Worm (Caenorhabditis elegans) whole organism, young adult: Measurements from ENCODE around the gene nemt-1.
A peak's percentile ranks its signal among the peaks of the same experiment; 100 is the strongest.

Experiments
- B0019.2 ChIP-seq: fragments of 200-800 bp; sonication (Bioruptor generic); conservative IDR thresholded peaks from 2 replicates; pipeline ENCODE4 v1.3.6; 2022; ENCODE audit warnings: missing genetic modification reagents, missing genetic modification characterization, missing compliant biosample characterization
- B0261.1 ChIP-seq: sonication (generic microtip); optimal IDR thresholded peaks from 2 replicates; lab custom pipeline; 2016; ENCODE audit warnings: mild to moderate bottlenecking, missing genetic modification characterization, moderate library complexity, missing compliant biosample characterization
- C17E4.6 ChIP-seq: fragments of 200-800 bp; sonication (Bioruptor generic); IDR thresholded peaks from 2 replicates; pipeline ENCODE4 v1.3.6; 2022; ENCODE audit warnings: missing genetic modification reagents, missing genetic modification characterization, missing compliant biosample characterization
- F10E7.11 ChIP-seq: sonication (generic microtip); optimal IDR thresholded peaks from 2 replicates; lab custom pipeline; 2017; ENCODE audit warnings: mild to moderate bottlenecking, missing genetic modification characterization, moderate library complexity, missing compliant biosample characterization
- F22D6.2 ChIP-seq: sonication (generic microtip); optimal IDR thresholded peaks from 2 replicates; lab custom pipeline; 2016; ENCODE audit warnings: mild to moderate bottlenecking, missing genetic modification characterization, missing compliant biosample characterization
- F23B12.7 ChIP-seq: sonication (generic microtip); optimal IDR thresholded peaks from 2 replicates; lab custom pipeline; 2017; ENCODE audit warnings: missing genetic modification characterization, mild to moderate bottlenecking, missing compliant biosample characterization, antibody characterized with exemption, moderate library complexity; ENCODE audit not compliant: insufficient read depth
- F33H1.4 ChIP-seq: fragments of 200-800 bp; sonication (Bioruptor generic); IDR thresholded peaks from 2 replicates; pipeline ENCODE4 v1.3.6; 2022; ENCODE audit warnings: missing genetic modification reagents, missing genetic modification characterization, missing compliant biosample characterization
- F57A8.1 ChIP-seq: fragments of 200-800 bp; sonication (Bioruptor generic); optimal IDR thresholded peaks from 2 replicates; lab custom pipeline; 2018; ENCODE audit warnings: mild to moderate bottlenecking, missing genetic modification characterization, moderate library complexity, missing compliant biosample characterization
- F57C9.4 ChIP-seq: sonication (generic microtip); optimal IDR thresholded peaks from 2 replicates; lab custom pipeline; 2017; ENCODE audit warnings: mild to moderate bottlenecking, missing genetic modification characterization, missing compliant biosample characterization
- Y53F4B.3 ChIP-seq: fragments of 200-800 bp; sonication (Bioruptor generic); IDR thresholded peaks from 2 replicates; pipeline ENCODE4 v1.3.6; 2022; ENCODE audit warnings: missing genetic modification reagents, missing genetic modification characterization, missing compliant biosample characterization
- Y79H2A.3 ChIP-seq: fragments of 200-800 bp; sonication (Bioruptor generic); conservative IDR thresholded peaks from 2 replicates; pipeline ENCODE4 v1.3.6; 2022; ENCODE audit warnings: missing genetic modification reagents, missing genetic modification characterization, missing compliant biosample characterization
- Y95B8A.8 ChIP-seq: fragments of 200-800 bp; sonication (Bioruptor generic); IDR thresholded peaks from 2 replicates; pipeline ENCODE4 v1.3.6; 2022; ENCODE audit warnings: missing genetic modification reagents, missing genetic modification characterization, missing compliant biosample characterization
- ZK185.1 ChIP-seq: sonication (generic microtip); optimal IDR thresholded peaks from 2 replicates; lab custom pipeline; 2016; ENCODE audit warnings: mild to moderate bottlenecking, missing genetic modification characterization, missing compliant biosample characterization; ENCODE audit not compliant: poor library complexity, severe bottlenecking
- aptf-3 ChIP-seq: fragments of 200-800 bp; sonication (Bioruptor generic); IDR thresholded peaks from 2 replicates; pipeline ENCODE4 v1.3.6; 2022; ENCODE audit warnings: missing genetic modification characterization, missing compliant biosample characterization
- atf-7 ChIP-seq: sonication (generic microtip); optimal IDR thresholded peaks from 2 replicates; lab custom pipeline; 2017; ENCODE audit warnings: mild to moderate bottlenecking, missing genetic modification characterization, missing compliant biosample characterization
- attf-3 ChIP-seq: fragments of 200-800 bp; sonication (Bioruptor generic); conservative IDR thresholded peaks from 2 replicates; pipeline ENCODE4 v1.3.6; 2022; ENCODE audit warnings: missing genetic modification reagents, missing genetic modification characterization, missing compliant biosample characterization
- attf-6 ChIP-seq: fragments of 200-800 bp; sonication (Bioruptor generic); IDR thresholded peaks from 2 replicates; pipeline ENCODE4 v1.3.6; 2022; ENCODE audit warnings: missing genetic modification reagents, missing genetic modification characterization, missing compliant biosample characterization
- bed-2 ChIP-seq: fragments of 200-800 bp; sonication (Bioruptor generic); IDR thresholded peaks from 2 replicates; pipeline ENCODE4 v1.3.6; 2022; ENCODE audit warnings: missing genetic modification reagents, missing genetic modification characterization, missing compliant biosample characterization
- ccch-3 ChIP-seq: fragments of 200-800 bp; sonication (Bioruptor generic); optimal IDR thresholded peaks from 2 replicates; lab custom pipeline; 2018; ENCODE audit warnings: mild to moderate bottlenecking, missing genetic modification characterization, missing compliant biosample characterization
- ceh-100 ChIP-seq: fragments of 200-800 bp; sonication (Bioruptor generic); IDR thresholded peaks from 2 replicates; pipeline ENCODE4 v1.3.6; 2022; ENCODE audit warnings: missing genetic modification reagents, missing genetic modification characterization, missing compliant biosample characterization
- ceh-79 ChIP-seq: sonication (generic microtip); optimal IDR thresholded peaks from 2 replicates; lab custom pipeline; 2017; ENCODE audit warnings: mild to moderate bottlenecking, missing genetic modification characterization, missing compliant biosample characterization
- die-1 ChIP-seq: sonication (generic microtip); optimal IDR thresholded peaks from 2 replicates; lab custom pipeline; 2016; ENCODE audit warnings: missing genotype, mild to moderate bottlenecking, missing genetic modification characterization, missing compliant biosample characterization
- dpff-1 ChIP-seq: sonication (generic microtip); optimal IDR thresholded peaks from 2 replicates; lab custom pipeline; 2017; ENCODE audit warnings: mild to moderate bottlenecking, missing genetic modification characterization, missing compliant biosample characterization
- dpl-1 ChIP-seq: fragments of 150-350 bp; optimal IDR thresholded peaks from 2 replicates; lab custom pipeline; 2014; ENCODE audit warnings: missing biosample characterization, missing genetic modification reagents, missing genetic modification characterization
- egrh-3 ChIP-seq: fragments of 200-800 bp; sonication (Bioruptor generic); IDR thresholded peaks from 2 replicates; pipeline ENCODE4 v1.3.6; 2022; ENCODE audit warnings: missing genetic modification reagents, missing genetic modification characterization, missing compliant biosample characterization
- hmg-1.2 ChIP-seq: fragments of 200-800 bp; sonication (Bioruptor generic); IDR thresholded peaks from 2 replicates; pipeline ENCODE4 v1.3.6; 2022; ENCODE audit warnings: missing genetic modification reagents, missing genetic modification characterization, missing compliant biosample characterization
- hrde-1 ChIP-seq: sonication (generic microtip); optimal IDR thresholded peaks from 2 replicates; lab custom pipeline; 2016; ENCODE audit warnings: missing genetic modification characterization, mild to moderate bottlenecking, missing compliant biosample characterization, moderate library complexity, missing genotype, missing genetic modification reagents, borderline replicate concordance
- lag-1 ChIP-seq: fragments of 200-800 bp; sonication (Bioruptor generic); IDR thresholded peaks from 2 replicates; pipeline ENCODE4 v1.3.6; 2022; ENCODE audit warnings: missing genetic modification reagents, missing genetic modification characterization, missing compliant biosample characterization
- let-607 ChIP-seq, 2 experiments: fragments of 200-800 bp in 1 of 2; sonication (Bioruptor generic) in 1 of 2; sonication (generic microtip) in 1 of 2; optimal IDR thresholded peaks; 2 replicates each; lab custom pipeline; 2016 to 2018; ENCODE audit warnings: mild to moderate bottlenecking in 2 of 2, missing compliant biosample characterization in 2 of 2, missing genetic modification characterization in 2 of 2, moderate library complexity in 2 of 2, missing genotype in 1 of 2
- lin-54 ChIP-seq: fragments of 200-800 bp; sonication (Bioruptor generic); optimal IDR thresholded peaks from 2 replicates; lab custom pipeline; 2018; ENCODE audit warnings: mild to moderate bottlenecking, missing genetic modification characterization, missing compliant biosample characterization
- lsy-27 ChIP-seq: sonication (generic microtip); optimal IDR thresholded peaks from 2 replicates; lab custom pipeline; 2017; ENCODE audit warnings: missing genetic modification characterization, mild to moderate bottlenecking, missing compliant biosample characterization, antibody characterized with exemption, missing genotype, borderline replicate concordance; ENCODE audit not compliant: insufficient read depth
- madf-3 ChIP-seq: fragments of 200-800 bp; sonication (Bioruptor generic); IDR thresholded peaks from 2 replicates; pipeline ENCODE4 v1.3.6; 2022; ENCODE audit warnings: missing genetic modification reagents, missing genetic modification characterization, missing compliant biosample characterization
- mes-4 ChIP-seq: sonication (generic microtip); optimal IDR thresholded peaks from 2 replicates; lab custom pipeline; 2016; ENCODE audit warnings: missing genotype, missing genetic modification characterization, missing compliant biosample characterization
- nfya-1 ChIP-seq: sonication (generic microtip); optimal IDR thresholded peaks from 2 replicates; lab custom pipeline; 2017; ENCODE audit warnings: antibody characterized with exemption, missing compliant biosample characterization, missing genetic modification characterization, borderline replicate concordance; ENCODE audit not compliant: insufficient read depth
- pbrm-1 ChIP-seq: fragments of 200-800 bp; sonication (Bioruptor generic); IDR thresholded peaks from 2 replicates; pipeline ENCODE4 v1.3.6; 2022; ENCODE audit warnings: missing genetic modification reagents, missing genetic modification characterization, missing compliant biosample characterization
- repo-1 ChIP-seq: sonication (generic microtip); optimal IDR thresholded peaks from 2 replicates; lab custom pipeline; 2017; ENCODE audit warnings: mild to moderate bottlenecking, missing genetic modification characterization, missing compliant biosample characterization
- rpc-1 ChIP-seq, 2 experiments: fragments of 150-350 bp in 1 of 2; sonication (generic microtip) in 1 of 2; optimal IDR thresholded peaks; 2 replicates each; lab custom pipeline; 2014 to 2018; ENCODE audit warnings: missing biosample characterization in 1 of 2, missing genetic modification characterization in 1 of 2, missing genetic modification reagents in 1 of 2, missing genotype in 1 of 2
- sdz-38 ChIP-seq: sonication (generic microtip); optimal IDR thresholded peaks from 2 replicates; lab custom pipeline; 2016; ENCODE audit warnings: missing genotype, missing genetic modification characterization, missing compliant biosample characterization
- sea-2 ChIP-seq: fragments of 200-800 bp; sonication (Bioruptor generic); IDR thresholded peaks from 2 replicates; pipeline ENCODE4 v1.3.6; 2022; ENCODE audit warnings: missing genetic modification characterization, missing compliant biosample characterization
- snpc-3.4 ChIP-seq: sonication (generic microtip); optimal IDR thresholded peaks from 2 replicates; lab custom pipeline; 2017; ENCODE audit warnings: missing genetic modification characterization, mild to moderate bottlenecking, missing compliant biosample characterization, antibody characterized with exemption, moderate library complexity, missing genotype, missing genetic modification reagents
- sptf-2 ChIP-seq: fragments of 200-800 bp; sonication (Bioruptor generic); optimal IDR thresholded peaks from 2 replicates; lab custom pipeline; 2018; ENCODE audit warnings: mild to moderate bottlenecking, missing genetic modification characterization, missing compliant biosample characterization
- tbp1 ChIP-seq: fragments of 200-800 bp; sonication (Bioruptor generic); optimal IDR thresholded peaks from 2 replicates; lab custom pipeline; 2018; ENCODE audit warnings: mild to moderate bottlenecking, missing genetic modification characterization, missing compliant biosample characterization
- tbx-9 ChIP-seq: sonication (generic microtip); optimal IDR thresholded peaks from 2 replicates; lab custom pipeline; 2016; ENCODE audit warnings: borderline replicate concordance, missing genetic modification characterization, inconsistent platforms, missing compliant biosample characterization
- tlf-1 ChIP-seq: fragments of 200-800 bp; sonication (Bioruptor generic); optimal IDR thresholded peaks from 2 replicates; lab custom pipeline; 2018; ENCODE audit warnings: mild to moderate bottlenecking, missing genetic modification characterization, missing compliant biosample characterization
- unc-130 ChIP-seq: sonication (generic microtip); optimal IDR thresholded peaks from 2 replicates; lab custom pipeline; 2016; ENCODE audit warnings: missing genetic modification reagents, missing genetic modification characterization, missing compliant biosample characterization
- zfh-2 ChIP-seq: fragments of 200-800 bp; sonication (Bioruptor generic); conservative IDR thresholded peaks from 2 replicates; pipeline ENCODE4 v1.3.6; 2022; ENCODE audit warnings: missing genetic modification reagents, missing genetic modification characterization, missing compliant biosample characterization
- ztf-18 ChIP-seq: sonication (generic microtip); optimal IDR thresholded peaks from 2 replicates; lab custom pipeline; 2016; ENCODE audit warnings: missing genotype, mild to moderate bottlenecking, missing genetic modification characterization, missing compliant biosample characterization
- ztf-22 ChIP-seq: fragments of 200-800 bp; sonication (Bioruptor generic); optimal IDR thresholded peaks from 2 replicates; lab custom pipeline; 2018; ENCODE audit warnings: mild to moderate bottlenecking, missing genetic modification characterization, moderate library complexity, missing compliant biosample characterization

The nemt-1 gene

DNA sequence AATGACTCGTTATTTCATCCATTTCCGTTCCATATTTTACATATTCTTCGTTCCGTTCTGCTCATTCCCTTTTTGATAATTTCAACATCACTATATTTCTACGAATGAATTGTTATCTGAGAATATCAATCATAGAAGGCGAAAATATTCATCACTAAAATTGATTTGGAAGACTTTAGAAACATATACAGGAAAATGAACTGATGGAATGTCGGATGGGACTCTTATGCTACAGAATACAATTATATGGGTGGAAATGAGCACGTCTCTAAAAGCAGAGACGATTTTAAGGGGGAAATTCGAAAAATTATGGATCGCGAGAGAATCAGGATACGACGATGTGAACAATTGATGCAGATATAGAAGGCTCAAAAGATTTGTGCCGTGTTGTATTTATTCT, 784 bp upstream of the nemt-1 start (continued):
- TF ChIP-seq F23B12.7 (tag; lab: Kevin White, UChicago) (no peak), lin-54 (no peak), dpl-1 (GFP tag; lab: Kevin White, UChicago) (no peak), atf-7 (tag; lab: Kevin White, UChicago) (no peak), F33H1.4 (GFP tag; lab: Robert Waterston, UW) (no peak), sptf-2 (GFP tag; lab: Kevin White, UChicago) (no peak), ztf-22 (no peak), repo-1 (tag; lab: Kevin White, UChicago) (no peak), let-607 (tag; optimal IDR thresholded peaks at IDR 0.05; lab: Kevin White, UChicago) (peak in 1 of 2 experiments; percentile 13), die-1 (tag; lab: Kevin White, UChicago) (no peak), sea-2 (GFP tag; lab: Robert Waterston, UW) (no peak), unc-130 (no peak), B0019.2 (GFP tag; lab: Robert Waterston, UW) (no peak), pbrm-1 (GFP tag; lab: Robert Waterston, UW) (no peak), egrh-3 (GFP tag; lab: Robert Waterston, UW) (no peak), ZK185.1 (tag; lab: Kevin White, UChicago) (no peak), Y95B8A.8 (no peak), Y79H2A.3 (GFP tag; lab: Robert Waterston, UW) (no peak), attf-6 (GFP tag; lab: Robert Waterston, UW) (no peak), lag-1 (GFP tag; lab: Robert Waterston, UW) (no peak), C17E4.6 (GFP tag; lab: Robert Waterston, UW) (no peak), aptf-3 (no peak), snpc-3.4 (tag; lab: Kevin White, UChicago) (no peak), zfh-2 (GFP tag; lab: Robert Waterston, UW) (no peak), dpff-1 (tag; lab: Kevin White, UChicago) (no peak), mes-4 (tag; lab: Kevin White, UChicago) (no peak), tlf-1 (no peak), sdz-38 (tag; lab: Kevin White, UChicago) (no peak), bed-2 (GFP tag; lab: Robert Waterston, UW) (no peak), lsy-27 (tag; lab: Kevin White, UChicago) (no peak), Y53F4B.3 (no peak), rpc-1 (optimal IDR thresholded peaks at IDR 0.05; lab: Kevin White, UChicago) (no peak), rpc-1 (tag; optimal IDR thresholded peaks at IDR 0.05; lab: Kevin White, UChicago) (no peak), tbx-9 (tag; lab: Kevin White, UChicago) (no peak), madf-3 (GFP tag; lab: Robert Waterston, UW) (no peak), F57A8.1 (GFP tag; lab: Kevin White, UChicago) (no peak), F22D6.2 (tag; lab: Kevin White, UChicago) (no peak), F57C9.4 (tag; lab: Kevin White, UChicago) (no peak), ceh-79 (tag; lab: Kevin White, UChicago) (no peak), ceh-100 (GFP tag; lab: Robert Waterston, UW) (no peak), tbp1 (GFP tag; lab: Kevin White, UChicago) (no peak), nfya-1 (tag; lab: Kevin White, UChicago) (no peak), B0261.1 (tag; lab: Kevin White, UChicago) (no peak), ztf-18 (tag; lab: Kevin White, UChicago) (no peak), F10E7.11 (tag; lab: Kevin White, UChicago) (no peak), ccch-3 (GFP tag; lab: Kevin White, UChicago) (no peak), attf-3 (GFP tag; lab: Robert Waterston, UW) (no peak), hrde-1 (tag; lab: Kevin White, UChicago) (peak; percentile 81), hmg-1.2 (no peak)
